Worm (Caenorhabditis elegans) whole organism, late embryonic: ENCODE data around the gene hsp-4.

Source experiments
- ama-1 ChIP-seq: fragments of 150-350 bp; optimal IDR thresholded peaks from 2 replicates; lab custom pipeline; 2014
- ceh-30 ChIP-seq: fragments of 150-350 bp; optimal IDR thresholded peaks from 2 replicates; lab custom pipeline; 2014; ENCODE audit warnings: missing biosample characterization, missing genetic modification characterization
- ceh-34 ChIP-seq: sonication (generic microtip); optimal IDR thresholded peaks from 2 replicates; lab custom pipeline; 2016; ENCODE audit warnings: mild to moderate bottlenecking, missing genetic modification characterization, missing compliant biosample characterization
- dve-1 ChIP-seq: sonication (generic microtip); optimal IDR thresholded peaks from 2 replicates; lab custom pipeline; 2017; ENCODE audit warnings: antibody characterized with exemption, mild to moderate bottlenecking, missing genetic modification characterization, missing compliant biosample characterization
- fkh-10 ChIP-seq: fragments of 150-350 bp; optimal IDR thresholded peaks from 2 replicates; lab custom pipeline; 2014; ENCODE audit warnings: missing biosample characterization, missing genetic modification reagents, missing genetic modification characterization
- hlh-6 ChIP-seq: sonication (generic microtip); optimal IDR thresholded peaks from 2 replicates; lab custom pipeline; 2016; ENCODE audit warnings: missing genotype, missing genetic modification characterization, missing compliant biosample characterization
- pha-4 ChIP-seq: fragments of 150-350 bp; optimal IDR thresholded peaks from 2 replicates; lab custom pipeline; 2018; ENCODE audit warnings: missing biosample characterization, missing genetic modification reagents, missing genetic modification characterization
- unc-86 ChIP-seq: sonication (generic microtip); optimal IDR thresholded peaks from 2 replicates; lab custom pipeline; 2016; ENCODE audit warnings: missing genetic modification characterization, missing compliant biosample characterization
- zip-5 ChIP-seq: sonication (generic microtip); optimal IDR thresholded peaks from 2 replicates; lab custom pipeline; 2016; ENCODE audit warnings: missing genetic modification characterization, missing compliant biosample characterization
- ztf-16 ChIP-seq: sonication (generic microtip); optimal IDR thresholded peaks from 2 replicates; lab custom pipeline; 2017; ENCODE audit warnings: missing genetic modification characterization, missing compliant biosample characterization

ce11 chrII:7356773-7357172 lies 4.3 kb upstream of the hsp-4 start:
- no peak for TF ChIP-seq ceh-34 (tag; lab: Kevin White, UChicago)
- TF ChIP-seq pha-4 (tag; lab: Kevin White, UChicago), result no peak
- TF ChIP-seq ztf-16, result no peak
- no peak for TF ChIP-seq ceh-30 (tag; lab: Kevin White, UChicago)
- TF ChIP-seq fkh-10 (GFP tag; lab: Kevin White, UChicago), result no peak
- no peak for TF ChIP-seq zip-5
- TF ChIP-seq hlh-6 (tag; lab: Kevin White, UChicago), result no peak
- TF ChIP-seq unc-86 (tag; lab: Kevin White, UChicago), result no peak
- TF ChIP-seq dve-1 (tag; lab: Kevin White, UChicago), result no peak
- TF ChIP-seq ama-1, result no peak
